Fruit fly (Drosophila melanogaster) whole organism, embryonic: ENCODE measurements around the gene CG33664.

Source experiments
- Abd-B ChIP-seq: fragments of 200-800 bp; sonication (Bioruptor generic); optimal IDR thresholded peaks from 2 replicates; lab custom pipeline; 2018; ENCODE audit warnings: missing biosample characterization, mild to moderate bottlenecking, missing genetic modification characterization, moderate library complexity
- CG1233 ChIP-seq: fragments of 200-800 bp; sonication (Bioruptor generic); optimal IDR thresholded peaks from 4 replicates; lab custom pipeline; 2018; ENCODE audit warnings: missing biosample characterization, mild to moderate bottlenecking, missing genetic modification characterization
- CG13424 ChIP-seq: fragments of 200-800 bp; sonication (Bioruptor generic); optimal IDR thresholded peaks from 2 replicates; lab custom pipeline; 2019; ENCODE audit warnings: missing biosample characterization, mild to moderate bottlenecking, missing genetic modification characterization, moderate library complexity
- CG13775 ChIP-seq: fragments of 200-800 bp; sonication (Bioruptor generic); optimal IDR thresholded peaks from 3 replicates; lab custom pipeline; 2017; ENCODE audit warnings: missing biosample characterization, mild to moderate bottlenecking, missing genetic modification characterization
- CG14441 ChIP-seq: fragments of 200-800 bp; sonication (Bioruptor generic); IDR thresholded peaks from 2 replicates; pipeline ENCODE4 v1.3.6; 2022; ENCODE audit warnings: missing biosample characterization, missing genetic modification characterization
- CG15514 ChIP-seq: fragments of 200-800 bp; sonication (Bioruptor generic); optimal IDR thresholded peaks from 3 replicates; lab custom pipeline; 2017; ENCODE audit warnings: missing biosample characterization, missing genetic modification characterization, mild to moderate bottlenecking, moderate library complexity, missing genetic modification reagents
- CG1602 ChIP-seq: fragments of 200-800 bp; sonication (Bioruptor generic); optimal IDR thresholded peaks from 3 replicates; lab custom pipeline; 2016; ENCODE audit warnings: missing biosample characterization, missing genetic modification characterization
- CG2120 ChIP-seq: fragments of 200-800 bp; sonication (Bioruptor generic); optimal IDR thresholded peaks from 3 replicates; lab custom pipeline; 2016; ENCODE audit warnings: missing biosample characterization, missing genetic modification characterization
- CG31441 ChIP-seq: fragments of 200-800 bp; sonication (Bioruptor generic); IDR thresholded peaks from 2 replicates; pipeline ENCODE4 v1.3.6; 2022; ENCODE audit warnings: missing biosample characterization, missing genetic modification characterization
- CG3163 ChIP-seq: fragments of 200-800 bp; sonication (Bioruptor generic); optimal IDR thresholded peaks from 3 replicates; lab custom pipeline; 2016; ENCODE audit warnings: missing biosample characterization, missing genetic modification characterization
- CG3281 ChIP-seq: fragments of 200-800 bp; sonication (Bioruptor generic); optimal IDR thresholded peaks from 3 replicates; lab custom pipeline; 2017; ENCODE audit warnings: missing biosample characterization, mild to moderate bottlenecking, missing genetic modification characterization
- CG4360 ChIP-seq: fragments of 200-800 bp; sonication (Bioruptor generic); IDR thresholded peaks from 2 replicates; pipeline ENCODE4 v1.3.6; 2022; ENCODE audit warnings: missing biosample characterization, missing genetic modification characterization
- CG4730 ChIP-seq: fragments of 200-800 bp; sonication (Bioruptor generic); IDR thresholded peaks from 2 replicates; pipeline ENCODE4 v1.3.6; 2022; ENCODE audit warnings: missing biosample characterization, missing genetic modification characterization
- CG6689 ChIP-seq: fragments of 200-800 bp; sonication (Bioruptor generic); IDR thresholded peaks from 2 replicates; pipeline ENCODE4 v1.3.6; 2022; ENCODE audit warnings: missing biosample characterization, missing genetic modification characterization
- CG7928 ChIP-seq: fragments of 200-800 bp; sonication (Bioruptor generic); optimal IDR thresholded peaks from 2 replicates; lab custom pipeline; 2017; ENCODE audit warnings: missing biosample characterization, mild to moderate bottlenecking, missing genetic modification characterization
- CG9437 ChIP-seq: fragments of 200-800 bp; sonication (Bioruptor generic); optimal IDR thresholded peaks from 2 replicates; lab custom pipeline; 2018; ENCODE audit warnings: missing biosample characterization, mild to moderate bottlenecking, missing genetic modification characterization
- CG9817 ChIP-seq: fragments of 200-800 bp; sonication (Bioruptor generic); optimal IDR thresholded peaks from 2 replicates; lab custom pipeline; 2018; ENCODE audit warnings: missing biosample characterization, mild to moderate bottlenecking, missing genetic modification characterization, moderate library complexity
- Dek ChIP-seq: fragments of 200-800 bp; sonication (Bioruptor generic); optimal IDR thresholded peaks from 3 replicates; lab custom pipeline; 2019; ENCODE audit warnings: missing biosample characterization, mild to moderate bottlenecking, missing genetic modification characterization, moderate library complexity
- Dip3 ChIP-seq: fragments of 200-800 bp; sonication (Bioruptor generic); optimal IDR thresholded peaks from 3 replicates; lab custom pipeline; 2016; ENCODE audit warnings: missing biosample characterization, missing genetic modification characterization
- HmgZ ChIP-seq: fragments of 200-800 bp; sonication (Bioruptor generic); optimal IDR thresholded peaks from 2 replicates; lab custom pipeline; 2018; ENCODE audit warnings: missing biosample characterization, mild to moderate bottlenecking, missing genetic modification characterization
- Hr51 ChIP-seq, 2 experiments: fragments of 200-800 bp; sonication (Bioruptor generic); optimal IDR thresholded peaks; 2 replicates in 1 of 2; 3 replicates in 1 of 2; lab custom pipeline; 2016 to 2018; ENCODE audit warnings: missing biosample characterization in 2 of 2, missing genetic modification characterization in 2 of 2, mild to moderate bottlenecking in 1 of 2, moderate library complexity in 1 of 2
- Hsf ChIP-seq: fragments of 200-800 bp; sonication (Bioruptor generic); optimal IDR thresholded peaks from 3 replicates; lab custom pipeline; 2016; ENCODE audit warnings: missing biosample characterization, missing genetic modification characterization
- Lim3 ChIP-seq: fragments of 200-800 bp; sonication (Bioruptor generic); IDR thresholded peaks from 2 replicates; pipeline ENCODE4 v1.3.6; 2022; ENCODE audit warnings: missing biosample characterization, missing genetic modification characterization
- MTF-1 ChIP-seq: fragments of 200-800 bp; sonication (Bioruptor generic); optimal IDR thresholded peaks from 2 replicates; lab custom pipeline; 2018; ENCODE audit warnings: missing biosample characterization, mild to moderate bottlenecking, missing genetic modification characterization, borderline replicate concordance
- Med ChIP-seq: fragments of 200-800 bp; sonication (Bioruptor generic); peaks from one replicate; lab custom pipeline; 2016; ENCODE audit warnings: missing biosample characterization, missing genetic modification characterization, mild to moderate bottlenecking, inconsistent platforms, moderate library complexity
- Meics ChIP-seq: fragments of 200-800 bp; sonication (Bioruptor generic); optimal IDR thresholded peaks from 2 replicates; lab custom pipeline; 2017; ENCODE audit warnings: missing biosample characterization, mild to moderate bottlenecking, missing genetic modification characterization
- Oli ChIP-seq: fragments of 200-800 bp; sonication (Bioruptor generic); optimal IDR thresholded peaks from 2 replicates; lab custom pipeline; 2018; ENCODE audit warnings: missing biosample characterization, mild to moderate bottlenecking, missing genetic modification characterization, moderate library complexity
- Pdp1 ChIP-seq, 2 experiments: fragments of 200-800 bp; sonication (Bioruptor generic); optimal IDR thresholded peaks; 3 replicates each; lab custom pipeline; 2016; ENCODE audit warnings: missing biosample characterization in 2 of 2, missing genetic modification characterization in 2 of 2, mild to moderate bottlenecking in 1 of 2, moderate library complexity in 1 of 2
- Sry-β ChIP-seq: fragments of 200-800 bp; sonication (Bioruptor generic); optimal IDR thresholded peaks from 2 replicates; lab custom pipeline; 2018; ENCODE audit warnings: missing biosample characterization, mild to moderate bottlenecking, missing genetic modification characterization, moderate library complexity
- YL-1 ChIP-seq: fragments of 200-800 bp; sonication (Bioruptor generic); optimal IDR thresholded peaks from 3 replicates; lab custom pipeline; 2017; ENCODE audit warnings: missing biosample characterization, mild to moderate bottlenecking, missing genetic modification characterization
- caup ChIP-seq: fragments of 200-800 bp; sonication (Bioruptor generic); optimal IDR thresholded peaks from 3 replicates; lab custom pipeline; 2017; ENCODE audit warnings: missing biosample characterization, mild to moderate bottlenecking, missing genetic modification characterization, moderate library complexity; ENCODE audit not compliant: severe bottlenecking
- chinmo ChIP-seq: fragments of 200-800 bp; sonication (Bioruptor generic); IDR thresholded peaks from 4 replicates; pipeline ENCODE4 v1.3.6; 2022; ENCODE audit warnings: missing biosample characterization, missing genetic modification characterization; ENCODE audit not compliant: partially characterized antibody
- crc ChIP-seq: fragments of 200-800 bp; sonication (Bioruptor generic); optimal IDR thresholded peaks from 2 replicates; lab custom pipeline; 2016; ENCODE audit warnings: missing biosample characterization, missing genetic modification characterization
- dati ChIP-seq: fragments of 200-800 bp; sonication (Bioruptor generic); IDR thresholded peaks from 2 replicates; pipeline ENCODE4 v1.3.6; 2022; ENCODE audit warnings: missing biosample characterization, missing genetic modification characterization
- dmrt11E ChIP-seq: fragments of 200-800 bp; sonication (Bioruptor generic); optimal IDR thresholded peaks from 3 replicates; lab custom pipeline; 2018; ENCODE audit warnings: missing biosample characterization, mild to moderate bottlenecking, missing genetic modification characterization, moderate library complexity
- dpn ChIP-seq, 2 experiments: fragments of 200-800 bp; sonication (Bioruptor generic); optimal IDR thresholded peaks; 3 replicates each; lab custom pipeline; 2016; ENCODE audit warnings: missing biosample characterization in 2 of 2, missing genetic modification characterization in 2 of 2
- ems ChIP-seq: fragments of 200-800 bp; sonication (Bioruptor generic); optimal IDR thresholded peaks from 3 replicates; lab custom pipeline; 2016; ENCODE audit warnings: missing biosample characterization, missing genetic modification characterization
- grau ChIP-seq: fragments of 200-800 bp; optimal IDR thresholded peaks from 3 replicates; lab custom pipeline; 2019; ENCODE audit warnings: missing biosample characterization, mild to moderate bottlenecking, missing genetic modification characterization, moderate library complexity
- gsb ChIP-seq: fragments of 200-800 bp; sonication (Bioruptor generic); IDR thresholded peaks from 2 replicates; pipeline ENCODE4 v1.3.6; 2022; ENCODE audit warnings: missing biosample characterization, missing genetic modification characterization
- hkb ChIP-seq, 2 experiments: fragments of 200-800 bp in 1 of 2; fragments of >200 bp in 1 of 2; sonication (Bioruptor generic) in 1 of 2; IDR thresholded peaks in 1 of 2; optimal IDR thresholded peaks in 1 of 2; 2 replicates each; pipeline versions ENCODE4 v1.3.6 to Lab custom; 2017 to 2022; ENCODE audit warnings: missing biosample characterization in 1 of 2, missing genetic modification characterization in 1 of 2
- kah ChIP-seq: fragments of 200-800 bp; sonication (Bioruptor generic); optimal IDR thresholded peaks from 2 replicates; lab custom pipeline; 2018; ENCODE audit warnings: missing biosample characterization, mild to moderate bottlenecking, missing genetic modification characterization
- kay ChIP-seq: fragments of 200-800 bp; sonication (Bioruptor generic); optimal IDR thresholded peaks from 2 replicates; lab custom pipeline; 2016; ENCODE audit warnings: missing biosample characterization, missing genetic modification characterization
- lmd ChIP-seq: fragments of 200-800 bp; sonication (Bioruptor generic); IDR thresholded peaks from 2 replicates; pipeline ENCODE4 v1.3.6; 2022; ENCODE audit warnings: missing biosample characterization, missing genetic modification characterization
- maf-S ChIP-seq: fragments of 200-800 bp; sonication (Bioruptor generic); optimal IDR thresholded peaks from 2 replicates; lab custom pipeline; 2016; ENCODE audit warnings: missing biosample characterization, missing genetic modification characterization
- nerfin-2 ChIP-seq: fragments of 200-800 bp; sonication (Bioruptor generic); IDR thresholded peaks from 2 replicates; pipeline ENCODE4 v1.3.6; 2022; ENCODE audit warnings: missing biosample characterization, missing genetic modification characterization; ENCODE audit not compliant: partially characterized antibody
- otp ChIP-seq: fragments of 200-800 bp; sonication (Bioruptor generic); IDR thresholded peaks from 3 replicates; pipeline ENCODE4, ENCODE4 v1.3.6; 2022; ENCODE audit warnings: missing biosample characterization, missing genetic modification characterization
- seq ChIP-seq: fragments of 200-800 bp; sonication (Bioruptor generic); IDR thresholded peaks from 2 replicates; pipeline ENCODE4 v1.3.6; 2022; ENCODE audit warnings: missing biosample characterization, missing genetic modification characterization
- sim ChIP-seq: fragments of 200-800 bp; sonication (Bioruptor generic); IDR thresholded peaks from 2 replicates; pipeline ENCODE4 v1.3.6; 2022; ENCODE audit warnings: missing biosample characterization, missing genetic modification characterization
- wek ChIP-seq: fragments of 200-800 bp; sonication (Bioruptor generic); optimal IDR thresholded peaks from 3 replicates; lab custom pipeline; 2018; ENCODE audit warnings: missing biosample characterization, mild to moderate bottlenecking, missing genetic modification characterization, moderate library complexity

The CG33664 gene

dm6 chrX:6375636-6376035 lies 8.4 kb upstream of the CG33664 start (continued):
- TF ChIP-seq caup (GFP tag; lab: Kevin White, UChicago) (peak; percentile 50), CG6689 (GFP tag; lab: Robert Waterston, UW) (peak; percentile 56), Pdp1 (GFP tag; optimal IDR thresholded peaks at IDR 0.05; lab: Kevin White, UChicago) (peak; percentile 6 to 26), Hsf (GFP tag; lab: Kevin White, UChicago) (peak; percentile 46), YL-1 (GFP tag; lab: Kevin White, UChicago) (no peak), Hr51 (GFP tag; optimal IDR thresholded peaks at IDR 0.05; lab: Kevin White, UChicago) (peak in 1 of 2 experiments; percentile 48), CG14441 (no peak), kay (no peak), Abd-B (GFP tag; lab: Kevin White, UChicago) (peak; percentile 0), CG15514 (peak; percentile 48), CG3163 (GFP tag; lab: Kevin White, UChicago) (no peak), gsb (GFP tag; lab: Robert Waterston, UW) (no peak), Meics (GFP tag; lab: Kevin White, UChicago) (peak; percentile 64), CG4730 (GFP tag; lab: Robert Waterston, UW) (0 out of 2 replicates have a peak, but pooled peaks have one; percentile 29), dati (GFP tag; lab: Robert Waterston, UW) (no peak), MTF-1 (no peak), HmgZ (peak; percentile 10), CG1602 (peak; percentile 10), ems (GFP tag; lab: Kevin White, UChicago) (peak; percentile 10), CG7928 (GFP tag; lab: Kevin White, UChicago) (no peak), Med (peak; percentile 91), crc (GFP tag; lab: Kevin White, UChicago) (peak; percentile 16), otp (peak; percentile 30; the same call in 1 of the 3 replicates), CG1233 (GFP tag; lab: Kevin White, UChicago) (peak; percentile 18), wek (no peak), nerfin-2 (no peak), CG2120 (GFP tag; lab: Kevin White, UChicago) (peak; percentile 65), Sry-β (GFP tag; lab: Kevin White, UChicago) (no peak), Dek (tag; lab: Kevin White, UChicago) (peak; percentile 47), CG3281 (GFP tag; lab: Kevin White, UChicago) (peak; percentile 61), Lim3 (no peak), CG9437 (GFP tag; lab: Kevin White, UChicago) (peak; percentile 1), CG9817 (peak; percentile 52), CG13424 (tag; lab: Kevin White, UChicago) (peak; percentile 43), dpn (GFP tag; optimal IDR thresholded peaks at IDR 0.05; lab: Kevin White, UChicago) (peak; percentile 32 to 48), Oli (tag; lab: Kevin White, UChicago) (peak; percentile 43), grau (tag; lab: Kevin White, UChicago) (peak; percentile 62), maf-S (GFP tag; lab: Kevin White, UChicago) (no peak), lmd (GFP tag; lab: Robert Waterston, UW) (peak; percentile 31; the same call in 1 of the 2 replicates), CG4360 (GFP tag; lab: Robert Waterston, UW) (no peak), seq (peak; percentile 15; the same call in 1 of the 2 replicates), Dip3 (GFP tag; lab: Kevin White, UChicago) (peak; percentile 6), CG31441 (GFP tag; lab: Robert Waterston, UW) (peak; percentile 51; the same call in 1 of the 2 replicates), kah (GFP tag; lab: Kevin White, UChicago) (no peak), CG13775 (no peak), hkb (optimal IDR thresholded peaks at IDR 0.05; lab: Kevin White, UChicago) (no peak), hkb (GFP tag; IDR thresholded peaks at IDR 0.05; lab: Robert Waterston, UW) (peak; percentile 37; the same call in 1 of the 2 replicates), chinmo (GFP tag; lab: Robert Waterston, UW) (no peak), sim (GFP tag; lab: Robert Waterston, UW) (no peak; the same call in 1 of the 2 replicates), dmrt11E (tag; lab: Kevin White, UChicago) (no peak)
